Fruit fly (Drosophila melanogaster) whole organism, embryonic: Measurements from ENCODE around the gene CG42554.

ENCODE experiments used
- Atf3 ChIP-seq: fragments of 200-800 bp; sonication (Bioruptor generic); optimal IDR thresholded peaks from 3 replicates; lab custom pipeline; 2016; ENCODE audit warnings: missing biosample characterization, missing genetic modification characterization
- Atf6 ChIP-seq: fragments of 200-800 bp; sonication (Bioruptor generic); IDR thresholded peaks from 2 replicates; pipeline ENCODE4 v1.3.6; 2022; ENCODE audit warnings: missing biosample characterization, missing genetic modification characterization
- Bdp1 ChIP-seq: fragments of 200-800 bp; sonication (Bioruptor generic); optimal IDR thresholded peaks from 3 replicates; lab custom pipeline; 2016; ENCODE audit warnings: missing biosample characterization, missing genetic modification characterization
- CG1024 ChIP-seq: fragments of 200-800 bp; sonication (Bioruptor generic); IDR thresholded peaks from 2 replicates; pipeline ENCODE4 v1.3.6; 2022; ENCODE audit warnings: missing biosample characterization, missing genetic modification characterization
- CG10274 ChIP-seq: fragments of 200-800 bp; sonication (Bioruptor generic); optimal IDR thresholded peaks from 3 replicates; lab custom pipeline; 2017; ENCODE audit warnings: missing biosample characterization, mild to moderate bottlenecking, missing genetic modification characterization
- CG10543 ChIP-seq: fragments of 200-800 bp; sonication (Bioruptor generic); optimal IDR thresholded peaks from 3 replicates; lab custom pipeline; 2017; ENCODE audit warnings: missing biosample characterization, mild to moderate bottlenecking, missing genetic modification characterization, moderate library complexity
- CG11247 ChIP-seq: fragments of 200-800 bp; sonication (Bioruptor generic); IDR thresholded peaks from 2 replicates; pipeline ENCODE4 v1.3.6; 2022; ENCODE audit warnings: missing biosample characterization, missing genetic modification characterization
- CG11456 ChIP-seq: fragments of 200-800 bp; sonication (Bioruptor generic); IDR thresholded peaks from 3 replicates; pipeline ENCODE4 v1.3.6; 2022; ENCODE audit warnings: missing biosample characterization, missing genetic modification characterization
- CG11560 ChIP-seq: fragments of 200-800 bp; sonication (Bioruptor generic); IDR thresholded peaks from 3 replicates; pipeline ENCODE4 v1.3.6; 2022; ENCODE audit warnings: missing biosample characterization, missing genetic modification characterization
- CG1233 ChIP-seq: fragments of 200-800 bp; sonication (Bioruptor generic); optimal IDR thresholded peaks from 4 replicates; lab custom pipeline; 2018; ENCODE audit warnings: missing biosample characterization, mild to moderate bottlenecking, missing genetic modification characterization
- CG13624 ChIP-seq: fragments of 200-800 bp; sonication (Bioruptor generic); optimal IDR thresholded peaks from 2 replicates; lab custom pipeline; 2016; ENCODE audit warnings: missing biosample characterization, missing genetic modification characterization
- CG1529 ChIP-seq: fragments of 200-800 bp; sonication (Bioruptor generic); optimal IDR thresholded peaks from 3 replicates; lab custom pipeline; 2018; ENCODE audit warnings: missing biosample characterization, missing genetic modification characterization
- CG1647 ChIP-seq: fragments of 200-800 bp; sonication (Bioruptor generic); optimal IDR thresholded peaks from 3 replicates; lab custom pipeline; 2016; ENCODE audit warnings: missing biosample characterization, missing genetic modification characterization
- CG17328 ChIP-seq: fragments of 200-800 bp; sonication (Bioruptor generic); IDR thresholded peaks from 2 replicates; pipeline ENCODE4 v1.3.6; 2022; ENCODE audit warnings: missing biosample characterization, missing genetic modification characterization
- CG1792 ChIP-seq: fragments of 200-800 bp; sonication (Bioruptor generic); optimal IDR thresholded peaks from 2 replicates; lab custom pipeline; 2016; ENCODE audit warnings: missing biosample characterization, missing genetic modification characterization
- CG18262 ChIP-seq: fragments of 200-800 bp; optimal IDR thresholded peaks from 3 replicates; lab custom pipeline; 2019; ENCODE audit warnings: missing biosample characterization, mild to moderate bottlenecking, missing genetic modification characterization, moderate library complexity
- CG18619 ChIP-seq: fragments of 200-800 bp; sonication (Bioruptor generic); optimal IDR thresholded peaks from 3 replicates; lab custom pipeline; 2017; ENCODE audit warnings: missing biosample characterization, mild to moderate bottlenecking, missing genetic modification characterization
- CG2116 ChIP-seq: fragments of 200-800 bp; sonication (Bioruptor generic); optimal IDR thresholded peaks from 3 replicates; lab custom pipeline; 2018; ENCODE audit warnings: missing biosample characterization, mild to moderate bottlenecking, missing genetic modification characterization
- CG31224 ChIP-seq: fragments of 200-800 bp; sonication (Bioruptor generic); IDR thresholded peaks from 2 replicates; pipeline ENCODE4 v1.3.6; 2022; ENCODE audit warnings: missing biosample characterization, missing genetic modification characterization
- CG33213 ChIP-seq: fragments of 200-800 bp; sonication (Bioruptor generic); optimal IDR thresholded peaks from 3 replicates; lab custom pipeline; 2016; ENCODE audit warnings: missing biosample characterization, missing genetic modification characterization
- CG3995 ChIP-seq: fragments of 200-800 bp; sonication (Bioruptor generic); optimal IDR thresholded peaks from 3 replicates; lab custom pipeline; 2016; ENCODE audit warnings: missing biosample characterization, missing genetic modification characterization
- CTCF ChIP-seq: fragments of 200-800 bp; sonication (Bioruptor generic); optimal IDR thresholded peaks from 2 replicates; lab custom pipeline; 2017; ENCODE audit warnings: missing biosample characterization, mild to moderate bottlenecking, missing genetic modification characterization, moderate library complexity
- CoRest ChIP-seq: fragments of 200-800 bp; sonication (Bioruptor generic); optimal IDR thresholded peaks from 3 replicates; lab custom pipeline; 2018; ENCODE audit warnings: missing biosample characterization, mild to moderate bottlenecking, missing genetic modification characterization, moderate library complexity
- Dad ChIP-seq: fragments of 200-800 bp; sonication (Bioruptor generic); optimal IDR thresholded peaks from 3 replicates; lab custom pipeline; 2016; ENCODE audit warnings: missing biosample characterization, missing genetic modification characterization
- Dip3 ChIP-seq: fragments of 200-800 bp; sonication (Bioruptor generic); optimal IDR thresholded peaks from 3 replicates; lab custom pipeline; 2016; ENCODE audit warnings: missing biosample characterization, missing genetic modification characterization
- Dp ChIP-seq: fragments of 200-800 bp; sonication (Bioruptor generic); optimal IDR thresholded peaks from 2 replicates; lab custom pipeline; 2018; ENCODE audit warnings: missing biosample characterization, mild to moderate bottlenecking, missing genetic modification characterization, moderate library complexity
- Dref ChIP-seq: fragments of 200-800 bp; sonication (Bioruptor generic); IDR thresholded peaks from 2 replicates; pipeline ENCODE4 v1.3.6; 2022; ENCODE audit warnings: missing biosample characterization, missing genetic modification characterization
- HHEX ChIP-seq: fragments of 200-800 bp; sonication (Bioruptor generic); optimal IDR thresholded peaks from 3 replicates; lab custom pipeline; 2017; ENCODE audit warnings: missing biosample characterization, mild to moderate bottlenecking, missing genetic modification characterization, missing genetic modification reagents
- HmgD ChIP-seq: fragments of 200-800 bp; sonication (Bioruptor generic); optimal IDR thresholded peaks from 3 replicates; lab custom pipeline; 2016; ENCODE audit warnings: missing biosample characterization, missing genetic modification characterization
- Hr51 ChIP-seq, 2 experiments: fragments of 200-800 bp; sonication (Bioruptor generic); optimal IDR thresholded peaks; 2 replicates in 1 of 2; 3 replicates in 1 of 2; lab custom pipeline; 2016 to 2018; ENCODE audit warnings: missing biosample characterization in 2 of 2, missing genetic modification characterization in 2 of 2, mild to moderate bottlenecking in 1 of 2, moderate library complexity in 1 of 2
- Lim3 ChIP-seq: fragments of 200-800 bp; sonication (Bioruptor generic); IDR thresholded peaks from 2 replicates; pipeline ENCODE4 v1.3.6; 2022; ENCODE audit warnings: missing biosample characterization, missing genetic modification characterization
- MESR4 ChIP-seq: fragments of 200-800 bp; sonication (Bioruptor generic); optimal IDR thresholded peaks from 2 replicates; lab custom pipeline; 2018; ENCODE audit warnings: missing biosample characterization, mild to moderate bottlenecking, missing genetic modification characterization, moderate library complexity
- bab2 ChIP-seq: fragments of 200-800 bp; sonication (Bioruptor generic); optimal IDR thresholded peaks from 2 replicates; lab custom pipeline; 2016; ENCODE audit warnings: missing biosample characterization, missing genetic modification characterization
- br ChIP-seq: fragments of >200 bp; optimal IDR thresholded peaks from 2 replicates; lab custom pipeline; 2017
- crc ChIP-seq: fragments of 200-800 bp; sonication (Bioruptor generic); optimal IDR thresholded peaks from 2 replicates; lab custom pipeline; 2016; ENCODE audit warnings: missing biosample characterization, missing genetic modification characterization
- da ChIP-seq: fragments of 200-800 bp; sonication (Bioruptor generic); optimal IDR thresholded peaks from 2 replicates; lab custom pipeline; 2016; ENCODE audit warnings: missing biosample characterization, missing genetic modification characterization
- eve ChIP-seq, 2 experiments: fragments of >200 bp; optimal IDR thresholded peaks; 2 replicates each; lab custom pipeline; 2017; ENCODE audit warnings: missing biosample characterization in 2 of 2, missing genetic modification characterization in 2 of 2
- exex ChIP-seq: fragments of 200-800 bp; sonication (Bioruptor generic); optimal IDR thresholded peaks from 4 replicates; lab custom pipeline; 2018; ENCODE audit warnings: missing biosample characterization, mild to moderate bottlenecking, missing genetic modification characterization, moderate library complexity
- gcm ChIP-seq: fragments of 200-800 bp; sonication (Bioruptor generic); optimal IDR thresholded peaks from 2 replicates; lab custom pipeline; 2019; ENCODE audit warnings: missing biosample characterization, mild to moderate bottlenecking, missing genetic modification characterization, moderate library complexity
- gfzf ChIP-seq: fragments of 200-800 bp; sonication (Bioruptor generic); optimal IDR thresholded peaks from 2 replicates; lab custom pipeline; 2016; ENCODE audit warnings: missing biosample characterization, mild to moderate bottlenecking, missing genetic modification characterization, moderate library complexity
- insv ChIP-seq, 2 experiments: fragments of 200-800 bp; sonication (Bioruptor generic); optimal IDR thresholded peaks; 3 replicates each; lab custom pipeline; 2016 to 2018; ENCODE audit warnings: missing biosample characterization in 2 of 2, missing genetic modification characterization in 2 of 2
- inv ChIP-seq: fragments of 200-800 bp; sonication (Bioruptor generic); IDR thresholded peaks from 2 replicates; pipeline ENCODE4 v1.3.6; 2022; ENCODE audit warnings: missing biosample characterization, missing genetic modification characterization; ENCODE audit not compliant: partially characterized antibody
- klu ChIP-seq: fragments of 200-800 bp; sonication (Bioruptor generic); IDR thresholded peaks from 2 replicates; pipeline ENCODE4 v1.3.6; 2022; ENCODE audit warnings: missing biosample characterization, missing genetic modification characterization
- knrl ChIP-seq: fragments of 200-800 bp; sonication (Bioruptor generic); IDR thresholded peaks from 3 replicates; pipeline ENCODE4 v1.3.6; 2022; ENCODE audit warnings: missing biosample characterization, missing genetic modification characterization; ENCODE audit not compliant: partially characterized antibody
- psq ChIP-seq: fragments of 200-800 bp; sonication (Bioruptor generic); optimal IDR thresholded peaks from 2 replicates; lab custom pipeline; 2017; ENCODE audit warnings: missing biosample characterization, missing genetic modification characterization
- repo ChIP-seq: fragments of 200-800 bp; sonication (Bioruptor generic); optimal IDR thresholded peaks from 2 replicates; lab custom pipeline; 2016; ENCODE audit warnings: missing biosample characterization, missing genetic modification characterization
- slbo ChIP-seq: fragments of 200-800 bp; sonication (Bioruptor generic); IDR thresholded peaks from 2 replicates; pipeline ENCODE4 v1.3.6; 2022; ENCODE audit warnings: missing biosample characterization, missing genetic modification characterization
- ssp ChIP-seq: fragments of 200-800 bp; sonication (Bioruptor generic); IDR thresholded peaks from 2 replicates; pipeline ENCODE4 v1.3.6; 2022; ENCODE audit warnings: missing biosample characterization, missing genetic modification characterization
- trh ChIP-seq: fragments of 200-800 bp; sonication (Bioruptor generic); optimal IDR thresholded peaks from 2 replicates; lab custom pipeline; 2016; ENCODE audit warnings: missing biosample characterization, missing genetic modification characterization
- twi ChIP-seq: fragments of 200-800 bp; optimal IDR thresholded peaks from 2 replicates; lab custom pipeline; 2019; ENCODE audit warnings: missing biosample characterization, mild to moderate bottlenecking, missing genetic modification characterization, moderate library complexity
- wor ChIP-seq: fragments of 200-800 bp; sonication (Bioruptor generic); IDR thresholded peaks from 2 replicates; pipeline ENCODE4 v1.3.6; 2022; ENCODE audit warnings: missing biosample characterization, missing genetic modification characterization

CG42554 gene

DNA sequence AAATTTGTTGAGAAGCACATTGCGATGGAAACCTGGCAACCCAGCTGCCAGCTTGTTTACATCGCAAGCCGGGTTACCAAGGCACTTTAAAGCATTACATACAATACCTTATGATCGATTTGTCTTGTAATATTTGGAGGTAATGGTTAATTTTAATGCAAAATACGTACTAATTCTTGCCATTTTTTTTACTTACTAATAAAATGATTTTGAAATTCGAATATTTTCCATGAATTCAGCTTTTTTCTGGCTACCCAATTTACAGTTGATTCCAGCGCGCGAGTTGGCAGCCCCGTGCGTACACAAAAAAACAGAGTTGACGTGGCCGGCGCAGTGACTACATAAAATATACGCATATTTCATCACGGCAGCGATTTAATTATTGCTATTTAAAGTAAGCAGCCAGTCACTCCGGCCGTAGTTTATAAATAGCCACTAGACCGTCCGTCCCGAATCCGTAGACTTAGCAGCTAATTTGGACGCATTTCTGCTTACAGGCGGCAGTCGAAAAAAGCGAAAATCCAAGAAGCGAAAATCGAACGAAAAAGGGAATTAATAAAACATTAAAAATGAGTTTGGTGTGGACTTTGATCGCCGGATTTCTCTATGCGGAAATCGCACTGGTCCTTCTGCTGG lies 2.2 kb downstream of the CG42554 start, which contains the start of the genes CG13901 and CG13887 (continued):
- TF ChIP-seq twi (tag; lab: Kevin White, UChicago) (peak; percentile 83), gfzf (GFP tag; lab: Kevin White, UChicago) (peak; percentile 40), CTCF (peak; percentile 54), MESR4 (GFP tag; lab: Kevin White, UChicago) (peak; percentile 86), Atf6 (GFP tag; lab: Robert Waterston, UW) (peak; percentile 86), CG3995 (peak; percentile 87), CG10543 (peak; percentile 94), Bdp1 (GFP tag; lab: Kevin White, UChicago) (peak; percentile 84), CG11247 (GFP tag; lab: Robert Waterston, UW) (peak; percentile 82), exex (tag; lab: Kevin White, UChicago) (peak; percentile 59), CG31224 (GFP tag; lab: Robert Waterston, UW) (peak; percentile 82), CG1647 (peak; percentile 88), br (lab: Kevin White, UChicago) (no peak), ssp (GFP tag; lab: Robert Waterston, UW) (peak; percentile 76), Dp (peak; percentile 70), wor (peak; percentile 80), inv (GFP tag; lab: Robert Waterston, UW) (no peak), CG1529 (GFP tag; lab: Kevin White, UChicago) (peak; percentile 79), repo (peak; percentile 81), knrl (GFP tag; lab: Robert Waterston, UW) (0 out of 3 replicates have a peak, but pooled peaks have one; percentile 54), CoRest (tag; lab: Kevin White, UChicago) (peak; percentile 93), HmgD (GFP tag; lab: Kevin White, UChicago) (peak; percentile 89), klu (GFP tag; lab: Robert Waterston, UW) (peak; percentile 82), CG33213 (GFP tag; lab: Kevin White, UChicago) (peak; percentile 89), Lim3 (GFP tag; lab: Robert Waterston, UW) (peak; percentile 54; the same call in 1 of the 2 replicates), CG1024 (GFP tag; lab: Robert Waterston, UW) (0 out of 2 replicates have a peak, but pooled peaks have one; percentile 12), Dad (GFP tag; lab: Kevin White, UChicago) (peak; percentile 91), CG10274 (GFP tag; lab: Kevin White, UChicago) (peak; percentile 58), da (GFP tag; lab: Kevin White, UChicago) (peak; percentile 89), CG11560 (tag; lab: Robert Waterston, UW) (peak; percentile 80), bab2 (GFP tag; lab: Kevin White, UChicago) (peak; percentile 83), CG2116 (GFP tag; lab: Kevin White, UChicago) (peak; percentile 87), slbo (GFP tag; lab: Robert Waterston, UW) (peak; percentile 93), CG17328 (peak; percentile 84), Dip3 (GFP tag; lab: Kevin White, UChicago) (peak; percentile 92), psq (GFP tag; lab: Kevin White, UChicago) (peak; percentile 80), eve (GFP tag; optimal IDR thresholded peaks at IDR 0.05; lab: Kevin White, UChicago) (no peak), trh (GFP tag; lab: Kevin White, UChicago) (peak; percentile 73), CG1233 (GFP tag; lab: Kevin White, UChicago) (peak; percentile 85), crc (GFP tag; lab: Kevin White, UChicago) (peak; percentile 79), insv (GFP tag; optimal IDR thresholded peaks at IDR 0.05; lab: Kevin White, UChicago) (peak in 1 of 2 experiments; percentile 59), Hr51 (GFP tag; optimal IDR thresholded peaks at IDR 0.05; lab: Kevin White, UChicago) (peak; percentile 91 to 93), HHEX (peak; percentile 79), CG11456 (GFP tag; lab: Robert Waterston, UW) (peak; percentile 88), CG1792 (GFP tag; lab: Kevin White, UChicago) (peak; percentile 85), Dref (peak; percentile 40; the same call in 1 of the 2 replicates), Atf3 (GFP tag; lab: Kevin White, UChicago) (peak; percentile 89), CG18262 (tag; lab: Kevin White, UChicago) (peak; percentile 88), CG18619 (GFP tag; lab: Kevin White, UChicago) (peak; percentile 84), CG13624 (peak; percentile 83), gcm (GFP tag; lab: Kevin White, UChicago) (peak; percentile 83)
